Worm (Caenorhabditis elegans): ENCODE data around the gene srh-135.

ce11 chrII:10203765-10204164, 23.2 kb downstream of the srh-135 start:
- no peak for TF ChIP-seq unc-39 (tag; optimal IDR thresholded peaks at IDR 0.05)
- TF ChIP-seq blmp-1 (tag; optimal IDR thresholded peaks at IDR 0.05), result peak; percentile 13
- no peak for TF ChIP-seq mep-1 (tag; optimal IDR thresholded peaks at IDR 0.05)
- TF ChIP-seq snpc-4 (tag; optimal IDR thresholded peaks at IDR 0.05), result no peak
- no peak for TF ChIP-seq nhr-76 (tag; optimal IDR thresholded peaks at IDR 0.05)
- peak; percentile 68 for TF ChIP-seq pha-4 (tag; optimal IDR thresholded peaks at IDR 0.05)
- TF ChIP-seq ham-2 (GFP tag; optimal IDR thresholded peaks at IDR 0.05), result peak; percentile 67
- no peak for TF ChIP-seq nhr-2 (tag; optimal IDR thresholded peaks at IDR 0.05)
- TF ChIP-seq elt-3 (tag; optimal IDR thresholded peaks at IDR 0.05), result no peak
- no peak for TF ChIP-seq M03D4.4 (tag; optimal IDR thresholded peaks at IDR 0.05)
- TF ChIP-seq sptf-1 (tag; optimal IDR thresholded peaks at IDR 0.05), result no peak
